Worm (Caenorhabditis elegans) whole organism, L3 larva: Measurements from ENCODE around the gene clec-147.

ENCODE experiments used
- ZK546.5 ChIP-seq: sonication (generic microtip); optimal IDR thresholded peaks from 2 replicates; lab custom pipeline; 2017; ENCODE audit warnings: missing biosample characterization, missing genetic modification characterization
- ama-1 ChIP-seq: fragments of 150-350 bp; optimal IDR thresholded peaks from 2 replicates; lab custom pipeline; 2018
- nhr-11 ChIP-seq: fragments of 150-350 bp; optimal IDR thresholded peaks from 2 replicates; lab custom pipeline; 2014; ENCODE audit warnings: missing biosample characterization, missing genetic modification characterization
- nhr-237 ChIP-seq: fragments of 150-350 bp; optimal IDR thresholded peaks from 2 replicates; lab custom pipeline; 2014; ENCODE audit warnings: missing biosample characterization, missing genetic modification characterization
- pha-4 ChIP-seq: fragments of 150-350 bp; optimal IDR thresholded peaks from 2 replicates; lab custom pipeline; 2014; ENCODE audit warnings: missing biosample characterization, missing genetic modification reagents, missing genetic modification characterization
- snpc-4 ChIP-seq: fragments of 150-350 bp; optimal IDR thresholded peaks from 2 replicates; lab custom pipeline; 2014; ENCODE audit warnings: missing biosample characterization, missing genetic modification characterization
- unc-62 ChIP-seq: fragments of 150-350 bp; sonication (generic microtip); optimal IDR thresholded peaks from 4 replicates; lab custom pipeline; 2014; ENCODE audit warnings: missing biosample characterization, missing genetic modification reagents, missing genetic modification characterization

DNA sequence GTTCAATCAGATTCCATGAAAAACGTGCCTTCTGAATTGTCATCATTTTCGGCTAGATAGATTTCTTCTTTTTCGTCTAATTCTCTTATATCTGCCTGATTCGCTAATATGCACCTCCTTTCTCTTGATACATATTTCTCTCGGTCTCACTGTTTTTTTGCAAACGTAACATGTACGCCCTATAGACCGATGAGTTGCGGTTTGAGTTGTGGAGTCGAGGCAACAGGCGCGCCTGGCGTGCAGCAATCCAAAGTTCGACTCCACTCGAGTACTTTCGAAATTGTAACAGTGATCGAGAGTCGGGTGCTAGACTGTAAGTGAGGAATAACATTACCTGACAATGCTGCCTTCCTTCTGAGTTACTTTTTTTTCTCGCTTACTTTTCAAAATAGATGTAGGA lies 40.8 kb downstream of the clec-147 start:
- peak; percentile 87 for TF ChIP-seq pha-4
- TF ChIP-seq nhr-11 (tag; lab: Kevin White, UChicago) = no peak
- peak; percentile 84 for TF ChIP-seq snpc-4 (tag; lab: Kevin White, UChicago)
- no peak for TF ChIP-seq nhr-237 (tag; lab: Kevin White, UChicago)
- peak; percentile 44 for TF ChIP-seq unc-62
- TF ChIP-seq ama-1 = peak; percentile 66
- no peak for TF ChIP-seq ZK546.5 (tag; lab: Kevin White, UChicago)
